Worm (Caenorhabditis elegans) whole organism, mixed stage, embryonic: ENCODE results near the gene R52.6.

Source experiments
- mep-1 ChIP-seq: fragments of 150-350 bp; optimal IDR thresholded peaks from 2 replicates; lab custom pipeline; 2017; ENCODE audit warnings: missing biosample characterization, missing genetic modification reagents, missing genetic modification characterization, inconsistent platforms
- nhr-12 ChIP-seq: fragments of 150-350 bp; optimal IDR thresholded peaks from 2 replicates; lab custom pipeline; 2014; ENCODE audit warnings: missing biosample characterization, missing genetic modification characterization
- nhr-2 ChIP-seq: fragments of 150-350 bp; optimal IDR thresholded peaks from 2 replicates; lab custom pipeline; 2014; ENCODE audit warnings: missing biosample characterization, missing genetic modification characterization
- sptf-1 ChIP-seq: sonication (generic microtip); optimal IDR thresholded peaks from 2 replicates; lab custom pipeline; 2017; ENCODE audit warnings: mild to moderate bottlenecking, missing genetic modification characterization, moderate library complexity, missing compliant biosample characterization
- unc-39 ChIP-seq: fragments of 150-350 bp; optimal IDR thresholded peaks from 2 replicates; lab custom pipeline; 2014; ENCODE audit warnings: missing biosample characterization, missing genetic modification characterization

- TF ChIP-seq mep-1 (tag; lab: Kevin White, UChicago), result no peak
- TF ChIP-seq sptf-1, result no peak
- no peak for TF ChIP-seq unc-39 (tag; lab: Kevin White, UChicago)
- no peak for TF ChIP-seq nhr-2 (tag; lab: Kevin White, UChicago)
- TF ChIP-seq nhr-12 (tag; lab: Kevin White, UChicago), result no peak
Observed at ce11 chrII:2090605-2091004, 22.2 kb downstream of the R52.6 start, which contains the start of gene trpl-5.
